Worm (Caenorhabditis elegans): Measurements from ENCODE around the gene txt-9.
A peak's percentile ranks its signal among the peaks of the same experiment; 100 is the strongest.

txt-9 gene

ce11 chrII:5048185-5048795, 37.3 kb upstream of the txt-9 start:
- TF ChIP-seq ceh-39 (tag; optimal IDR thresholded peaks at IDR 0.05) (no peak), sem-2 (GFP tag; optimal IDR thresholded peaks at IDR 0.05) (no peak), tbx-8 (GFP tag; optimal IDR thresholded peaks at IDR 0.05) (no peak), flh-1 (GFP tag; optimal IDR thresholded peaks at IDR 0.05) (no peak), zip-8 (tag; optimal IDR thresholded peaks at IDR 0.05) (no peak), sptf-1 (tag; optimal IDR thresholded peaks at IDR 0.05) (no peak), nhr-237 (tag; optimal IDR thresholded peaks at IDR 0.05) (no peak), M03D4.4 (tag; optimal IDR thresholded peaks at IDR 0.05) (no peak), lsy-2 (tag; optimal IDR thresholded peaks at IDR 0.05) (no peak), ztf-11 (tag; optimal IDR thresholded peaks at IDR 0.05) (no peak), drap-1 (GFP tag; optimal IDR thresholded peaks at IDR 0.05) (no peak), nhr-12 (tag; optimal IDR thresholded peaks at IDR 0.05) (no peak), elt-1 (tag; optimal IDR thresholded peaks at IDR 0.05; ENCODE audit: borderline replicate concordance, insufficient read depth) (no peak), unc-39 (tag; optimal IDR thresholded peaks at IDR 0.05) (no peak), hlh-1 (tag; optimal IDR thresholded peaks at IDR 0.05) (no peak), snpc-4 (tag; optimal IDR thresholded peaks at IDR 0.05) (no peak), lin-32 (GFP tag; optimal IDR thresholded peaks at IDR 0.05) (no peak)

ce11 chrII:5049249-5049648, 36.3 kb upstream of the txt-9 start:
- TF ChIP-seq bed-3 (GFP tag; optimal IDR thresholded peaks at IDR 0.05) (no peak), nhr-2 (tag; optimal IDR thresholded peaks at IDR 0.05) (no peak), hlh-1 (tag; optimal IDR thresholded peaks at IDR 0.05) (no peak), unc-39 (tag; optimal IDR thresholded peaks at IDR 0.05) (no peak), tbx-8 (GFP tag; optimal IDR thresholded peaks at IDR 0.05) (no peak), blmp-1 (tag; optimal IDR thresholded peaks at IDR 0.05) (no peak)

ce11 chrII:5049865-5050342, 35.7 kb upstream of the txt-9 start, which contains the start of gene F33G12.6:
TSS of gene F33G12.6 (plus strand) at chrII:5049915.
- TF ChIP-seq bed-3 (GFP tag; optimal IDR thresholded peaks at IDR 0.05) (no peak), ces-1 (GFP tag; optimal IDR thresholded peaks at IDR 0.05) (peak; percentile 17)

- TF ChIP-seq ham-2 (GFP tag; optimal IDR thresholded peaks at IDR 0.05) (no peak), sptf-1 (tag; optimal IDR thresholded peaks at IDR 0.05) (no peak), unc-39 (tag; optimal IDR thresholded peaks at IDR 0.05) (no peak), lsy-2 (tag; optimal IDR thresholded peaks at IDR 0.05) (no peak), elt-3 (tag; optimal IDR thresholded peaks at IDR 0.05) (no peak)
Measured at ce11 chrII:5050776-5051175, 34.8 kb upstream of the txt-9 start.

ce11 chrII:5055129-5055666, 30.4 kb upstream of the txt-9 start, which contains the start of the genes ify-1 and rpl-22:
TSS of gene ify-1 (minus strand) at chrII:5055179.
TSS of gene rpl-22 (plus strand) at chrII:5055616.
- TF ChIP-seq bed-3 (GFP tag; optimal IDR thresholded peaks at IDR 0.05) = no peak
- peak; percentile 69 for TF ChIP-seq ham-2 (GFP tag; optimal IDR thresholded peaks at IDR 0.05)
- peak; percentile 30 for TF ChIP-seq ceh-83 (GFP tag; optimal IDR thresholded peaks at IDR 0.05)
- TF ChIP-seq nhr-12 (tag; optimal IDR thresholded peaks at IDR 0.05) = peak; percentile 39
- peak; percentile 83 for TF ChIP-seq ceh-39 (tag; optimal IDR thresholded peaks at IDR 0.05)
- TF ChIP-seq elt-1 (tag; optimal IDR thresholded peaks at IDR 0.05; ENCODE audit: borderline replicate concordance, insufficient read depth) = peak; percentile 51
- TF ChIP-seq drap-1 (GFP tag; optimal IDR thresholded peaks at IDR 0.05) = peak; percentile 71
- no peak for TF ChIP-seq snpc-4 (tag; optimal IDR thresholded peaks at IDR 0.05)
- TF ChIP-seq mep-1 (tag; optimal IDR thresholded peaks at IDR 0.05) = peak; percentile 96
- TF ChIP-seq unc-62 (GFP tag; optimal IDR thresholded peaks at IDR 0.05) = peak; percentile 61
- no peak for TF ChIP-seq zip-8 (tag; optimal IDR thresholded peaks at IDR 0.05)
- peak; percentile 82 for TF ChIP-seq ces-1 (GFP tag; optimal IDR thresholded peaks at IDR 0.05)
- TF ChIP-seq lsy-2 (tag; optimal IDR thresholded peaks at IDR 0.05) = peak; percentile 99
- no peak for TF ChIP-seq tbx-8 (GFP tag; optimal IDR thresholded peaks at IDR 0.05)
- TF ChIP-seq sem-2 (GFP tag; optimal IDR thresholded peaks at IDR 0.05) = no peak
- TF ChIP-seq unc-39 (tag; optimal IDR thresholded peaks at IDR 0.05) = no peak
- peak; percentile 75 for TF ChIP-seq unc-120 (tag; optimal IDR thresholded peaks at IDR 0.05; ENCODE audit: poor library complexity, severe bottlenecking)
- peak; percentile 98 for TF ChIP-seq lin-13 (tag; optimal IDR thresholded peaks at IDR 0.05)
- TF ChIP-seq cnd-1 (tag; optimal IDR thresholded peaks at IDR 0.05) = peak; percentile 61
- no peak for TF ChIP-seq flh-1 (GFP tag; optimal IDR thresholded peaks at IDR 0.05)
- TF ChIP-seq nhr-237 (tag; optimal IDR thresholded peaks at IDR 0.05) = peak; percentile 95
- TF ChIP-seq nhr-2 (tag; optimal IDR thresholded peaks at IDR 0.05) = no peak
- TF ChIP-seq elt-3 (tag; optimal IDR thresholded peaks at IDR 0.05) = peak; percentile 72
- peak; percentile 97 for TF ChIP-seq pha-4 (tag; optimal IDR thresholded peaks at IDR 0.05)
- TF ChIP-seq mab-5 (tag; optimal IDR thresholded peaks at IDR 0.05) = peak; percentile 32
- peak; percentile 83 for TF ChIP-seq hlh-1 (tag; optimal IDR thresholded peaks at IDR 0.05)
- TF ChIP-seq ztf-11 (tag; optimal IDR thresholded peaks at IDR 0.05) = peak; percentile 50
- no peak for TF ChIP-seq lin-32 (GFP tag; optimal IDR thresholded peaks at IDR 0.05)
- TF ChIP-seq mls-2 (tag; optimal IDR thresholded peaks at IDR 0.05) = peak; percentile 76
- TF ChIP-seq ceh-43 (GFP tag; optimal IDR thresholded peaks at IDR 0.05) = peak; percentile 18
- TF ChIP-seq M03D4.4 (tag; optimal IDR thresholded peaks at IDR 0.05) = peak; percentile 50
- no peak for TF ChIP-seq nhr-28 (tag; optimal IDR thresholded peaks at IDR 0.05)
- peak; percentile 62 for TF ChIP-seq sptf-1 (tag; optimal IDR thresholded peaks at IDR 0.05)
- TF ChIP-seq nhr-76 (tag; optimal IDR thresholded peaks at IDR 0.05) = no peak
- no peak for TF ChIP-seq blmp-1 (tag; optimal IDR thresholded peaks at IDR 0.05)

All from whole organism, mixed stage, embryonic.